Fruit fly (Drosophila melanogaster): ENCODE measurements around the gene Mo25.

- TF ChIP-seq CG32264 (GFP tag; optimal IDR thresholded peaks at IDR 0.05) (no peak), pan (optimal IDR thresholded peaks at IDR 0.05) (no peak), dsf (GFP tag; optimal IDR thresholded peaks at IDR 0.05; ENCODE audit: borderline replicate concordance) (no peak), tai (GFP tag; optimal IDR thresholded peaks at IDR 0.05) (no peak), rgr (GFP tag; optimal IDR thresholded peaks at IDR 0.05) (peak; percentile 38), usp (GFP tag; optimal IDR thresholded peaks at IDR 0.05) (no peak), h (GFP tag; optimal IDR thresholded peaks at IDR 0.05) (peak; percentile 4), Hr83 (GFP tag; optimal IDR thresholded peaks at IDR 0.05; ENCODE audit: poor library complexity, severe bottlenecking) (no peak)
These were observed 25.3 kb upstream of the Mo25 start for dm6 chr3L:16640509-16641068.

Measured in whole organism, wandering third instar larva.